Worm (Caenorhabditis elegans): ENCODE measurements around the gene cyp-33C11.

DNA sequence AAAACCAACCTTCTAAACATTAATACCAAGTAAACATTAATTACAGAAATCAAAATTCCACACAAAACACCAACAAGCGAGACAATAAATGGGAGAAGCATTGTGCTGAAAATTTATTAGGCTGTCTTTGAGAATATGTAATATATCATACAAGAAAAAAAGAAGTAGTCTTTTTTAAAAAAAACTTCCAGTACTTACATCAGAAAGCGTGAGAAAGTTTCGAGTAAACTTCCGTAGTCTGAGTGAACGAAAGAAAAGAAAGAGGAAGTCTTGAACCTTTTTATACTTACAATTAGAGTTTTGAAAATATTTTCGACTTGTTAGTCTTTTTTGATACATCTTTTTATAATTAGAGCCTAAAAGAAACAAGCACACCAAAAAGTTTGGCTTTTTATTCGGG, 6.9 kb upstream of the cyp-33C11 start, which contains the start of gene srbc-40:
- TF ChIP-seq W03F9.2 (tag; optimal IDR thresholded peaks at IDR 0.05) (no peak), him-1 (tag; optimal IDR thresholded peaks at IDR 0.05) (no peak), dao-5 (tag; optimal IDR thresholded peaks at IDR 0.05) (no peak)

Data from whole organism, L4/young adult.